Worm (Caenorhabditis elegans) whole organism, L3 larva: ENCODE measurements around the gene C29A12.1.

Experiments
- nhr-28 ChIP-seq: fragments of 150-350 bp; optimal IDR thresholded peaks from 2 replicates; lab custom pipeline; 2014; ENCODE audit warnings: missing biosample characterization, missing genetic modification characterization
- pha-4 ChIP-seq: fragments of 150-350 bp; optimal IDR thresholded peaks from 2 replicates; lab custom pipeline; 2014; ENCODE audit warnings: missing biosample characterization, missing genetic modification reagents, missing genetic modification characterization
- snpc-4 ChIP-seq: fragments of 150-350 bp; optimal IDR thresholded peaks from 2 replicates; lab custom pipeline; 2014; ENCODE audit warnings: missing biosample characterization, missing genetic modification characterization

DNA sequence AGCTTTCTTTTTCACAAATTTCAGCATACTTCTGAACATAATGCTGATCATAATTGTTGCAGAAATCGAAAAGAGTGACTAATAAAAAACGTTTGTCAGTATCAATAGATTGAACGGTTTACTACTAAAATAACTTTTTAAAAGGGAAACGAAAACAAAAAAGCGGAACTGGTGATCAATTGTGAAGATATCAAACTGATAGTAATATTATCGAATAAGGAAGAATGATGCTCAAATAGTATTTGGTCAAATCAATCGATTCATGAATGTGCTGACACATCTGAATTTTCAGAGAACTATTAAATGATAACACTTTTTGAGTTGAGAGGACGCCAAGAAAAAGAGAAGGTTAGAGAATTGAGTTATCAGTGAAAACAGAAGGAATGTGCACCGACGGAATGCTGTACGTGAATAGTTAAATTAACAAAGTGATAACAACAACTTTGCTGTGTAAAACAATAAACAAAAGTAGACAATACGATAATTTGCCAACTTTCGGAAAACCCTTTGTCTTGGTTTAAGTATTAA lies 36.7 kb downstream of the C29A12.1 start, which contains the start of gene D1054.5:
- TF ChIP-seq snpc-4 = no peak
- no peak for TF ChIP-seq nhr-28 (tag; lab: Kevin White, UChicago)
- peak; percentile 46 for TF ChIP-seq pha-4
